Fruit fly (Drosophila melanogaster): ENCODE data around the gene stol.

- TF ChIP-seq CG5204 (GFP tag; optimal IDR thresholded peaks at IDR 0.05) = no peak
- no peak for TF ChIP-seq CG33017 (tag; optimal IDR thresholded peaks at IDR 0.05)
- no peak for TF ChIP-seq CG11617 (GFP tag; optimal IDR thresholded peaks at IDR 0.05)
Observed at dm6 chr2L:15748261-15748553, 30.1 kb upstream of the stol start.

All from whole organism, adult.